Worm (Caenorhabditis elegans) whole organism, dauer: ENCODE data around the gene hlh-12.

Source experiments
- unc-62 ChIP-seq: sonication (generic microtip); optimal IDR thresholded peaks from 2 replicates; lab custom pipeline; 2017; ENCODE audit warnings: missing biosample characterization, missing genetic modification reagents, missing genetic modification characterization

Gene hlh-12

DNA sequence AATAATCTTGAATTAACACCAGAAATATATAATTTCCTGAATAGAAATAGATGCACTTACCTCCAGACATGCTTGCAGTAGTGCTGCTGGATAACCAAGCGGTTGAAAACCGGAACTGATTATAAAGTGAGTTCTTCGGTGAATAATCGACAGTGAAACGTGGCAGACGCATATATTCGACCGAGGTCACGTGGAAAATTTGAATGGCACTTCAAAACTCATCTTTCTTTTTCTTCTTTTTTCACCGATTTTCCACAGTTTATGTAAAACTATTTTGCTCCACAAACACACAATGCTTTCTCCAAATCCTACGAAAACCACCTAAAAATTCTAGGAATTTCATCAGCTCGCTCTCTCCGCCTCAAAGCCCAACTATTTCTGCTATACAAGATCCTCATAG is 19.0 kb downstream of the hlh-12 start, which contains the start of gene ant-1.4:
Gene ant-1.4 (minus strand): TSS at position 101 of the 400 bp plus-strand sequence.
- no peak for TF ChIP-seq unc-62 (GFP tag; lab: Kevin White, UChicago)

ce11 chrIV:8456899-8457298 is 22.3 kb downstream of the hlh-12 start, which contains the start of gene syx-4:
Gene syx-4, plus strand, starts transcription at chrIV:8457280.
- TF ChIP-seq unc-62 (GFP tag; lab: Kevin White, UChicago) = no peak

- no peak for TF ChIP-seq unc-62 (GFP tag; lab: Kevin White, UChicago)
Observed at ce11 chrIV:8454076-8454475, 25.2 kb downstream of the hlh-12 start.

DNA sequence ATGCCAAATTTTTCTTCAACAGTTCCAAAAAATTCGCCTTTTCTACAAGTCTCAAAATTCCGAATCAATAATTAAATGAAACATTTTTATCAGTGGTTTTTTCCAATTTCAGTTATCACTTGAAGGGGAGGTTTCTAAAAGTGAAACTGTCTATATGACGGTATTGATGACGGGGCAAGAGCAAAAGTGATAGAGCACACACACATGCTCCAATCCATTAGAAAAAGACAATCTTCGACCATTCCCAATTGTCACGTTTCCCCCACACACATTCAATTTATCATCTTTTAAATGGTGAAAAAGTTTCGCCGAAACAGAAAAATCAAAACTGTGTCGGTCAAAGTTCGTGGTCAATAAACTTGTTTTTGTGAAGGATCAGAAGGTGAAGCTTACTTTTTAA is 26.1 kb downstream of the hlh-12 start:
- TF ChIP-seq unc-62 (GFP tag; lab: Kevin White, UChicago) = no peak

DNA sequence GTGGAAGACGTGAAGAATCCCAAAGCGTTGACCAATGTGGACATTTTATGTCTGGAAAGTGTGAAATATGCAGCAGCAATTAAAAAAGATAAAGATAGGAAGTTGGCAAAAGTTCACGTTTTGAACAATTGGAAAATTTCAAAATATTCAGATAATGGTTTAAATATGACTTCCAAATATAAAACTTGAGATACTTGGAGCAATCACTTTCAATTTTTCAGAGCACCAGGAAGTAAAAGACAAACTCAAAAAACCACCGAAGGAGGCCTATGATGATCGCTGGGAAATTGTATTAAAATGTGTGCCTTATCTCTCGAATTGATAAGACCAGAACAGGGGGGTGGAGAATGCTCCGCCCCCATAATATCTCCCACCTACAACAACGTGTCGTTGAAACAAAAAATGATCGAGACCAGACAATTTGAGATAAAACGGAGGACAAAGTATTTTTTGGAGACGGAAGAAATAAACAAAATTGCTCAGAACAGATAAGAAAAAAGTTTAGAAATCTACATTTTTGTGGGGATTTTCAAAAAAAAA is 27.5 kb downstream of the hlh-12 start, which contains the start of gene eppl-1:
Gene eppl-1 (minus strand): TSS at position 51 of the 540 bp plus-strand sequence.
- no peak for TF ChIP-seq unc-62 (GFP tag; lab: Kevin White, UChicago)

ce11 chrIV:8450534-8450933 is 28.7 kb downstream of the hlh-12 start:
- no peak for TF ChIP-seq unc-62 (GFP tag; lab: Kevin White, UChicago)

DNA sequence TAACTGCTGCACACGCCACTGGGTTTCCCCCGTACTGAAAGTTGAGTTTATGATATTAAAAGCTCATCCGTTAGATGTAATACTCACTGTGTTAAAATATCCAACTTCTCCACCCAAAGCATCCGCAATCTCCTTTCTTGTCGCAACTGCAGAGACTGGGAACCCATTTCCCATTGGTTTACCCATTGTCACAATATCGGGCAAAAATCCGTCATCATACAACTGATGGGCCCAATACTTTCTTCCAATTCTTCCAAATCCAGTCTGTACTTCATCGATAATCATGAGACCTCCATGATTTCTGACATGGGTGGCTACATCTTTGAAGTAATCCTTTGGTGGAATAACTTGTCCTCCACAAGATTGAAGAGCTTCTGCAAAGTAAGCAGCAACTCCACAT is 29.4 kb downstream of the hlh-12 start:
- no peak for TF ChIP-seq unc-62 (GFP tag; lab: Kevin White, UChicago)

DNA sequence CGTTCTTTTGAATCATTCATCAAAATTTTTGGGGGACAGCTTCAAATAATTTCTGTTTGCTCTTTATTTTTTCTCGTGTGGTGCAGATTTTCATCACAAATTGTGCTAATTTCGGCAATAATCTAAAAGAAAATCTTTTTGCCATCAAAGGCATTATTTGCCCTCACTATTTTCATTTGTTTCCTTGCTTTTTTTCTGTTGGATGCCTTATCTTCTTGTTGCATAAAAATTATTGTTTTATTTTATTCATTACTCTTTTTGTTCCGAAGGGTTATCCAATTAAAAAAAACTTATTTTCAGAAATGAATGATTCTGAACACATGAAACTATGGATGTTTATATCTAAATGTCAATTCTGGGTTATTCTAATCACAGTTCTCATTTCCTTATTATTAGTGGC is 32.3 kb downstream of the hlh-12 start, which contains the start of gene T01B11.1:
Gene T01B11.1 (plus strand): TSS at position 301 of the 400 bp plus-strand sequence.
- no peak for TF ChIP-seq unc-62 (GFP tag; lab: Kevin White, UChicago)

ce11 chrIV:8432709-8433108 is 46.5 kb downstream of the hlh-12 start, which contains the start of the genes T26A8.4 and pdtf-1:
Gene T26A8.4, minus strand, starts transcription at chrIV:8432893.
Gene pdtf-1, plus strand, starts transcription at chrIV:8433038.
- peak; percentile 19 for TF ChIP-seq unc-62 (GFP tag; lab: Kevin White, UChicago)

ce11 chrIV:8431567-8432458 is 47.4 kb downstream of the hlh-12 start:
- no peak for TF ChIP-seq unc-62 (GFP tag; lab: Kevin White, UChicago)
